Worm (Caenorhabditis elegans): ENCODE results near the gene T24F1.4.

The T24F1.4 gene

ce11 chrII:11333375-11333774 is 19.3 kb upstream of the T24F1.4 start:
- TF ChIP-seq snu-23 (GFP tag; optimal IDR thresholded peaks at IDR 0.05) (no peak), fkh-10 (GFP tag; optimal IDR thresholded peaks at IDR 0.05) (peak; percentile 44), pax-3 (tag; optimal IDR thresholded peaks at IDR 0.05) (no peak), lin-14 (GFP tag; optimal IDR thresholded peaks at IDR 0.05) (peak; percentile 36), zip-4 (GFP tag; optimal IDR thresholded peaks at IDR 0.05) (no peak), ceh-88 (GFP tag; IDR thresholded peaks at IDR 0.05) (no peak)

ce11 chrII:11329021-11329479 is 15.0 kb upstream of the T24F1.4 start, which contains the start of gene tag-180:
Gene tag-180, minus strand, starts transcription at chrII:11329429.
- TF ChIP-seq lin-14 (GFP tag; optimal IDR thresholded peaks at IDR 0.05) (peak; percentile 63), nhr-47 (tag; optimal IDR thresholded peaks at IDR 0.05) (no peak), ceh-8 (GFP tag; optimal IDR thresholded peaks at IDR 0.05) (no peak), ceh-82 (tag; optimal IDR thresholded peaks at IDR 0.05) (peak in 1 of 3 experiments; percentile 1)

ce11 chrII:11319591-11319990 is 5.5 kb upstream of the T24F1.4 start, which contains the start of gene nlp-51:
Gene nlp-51, minus strand, starts transcription at chrII:11319691.
- no peak for TF ChIP-seq C34B4.2 (tag; optimal IDR thresholded peaks at IDR 0.05)
- TF ChIP-seq nhr-90 (tag; optimal IDR thresholded peaks at IDR 0.05; ENCODE audit: poor library complexity) = no peak
- no peak for TF ChIP-seq alr-1 (tag; optimal IDR thresholded peaks at IDR 0.05; ENCODE audit: borderline replicate concordance)
- TF ChIP-seq aha-1 (tag; optimal IDR thresholded peaks at IDR 0.05) = no peak
- TF ChIP-seq fkh-4 (tag; optimal IDR thresholded peaks at IDR 0.05; ENCODE audit: borderline replicate concordance) = no peak
- TF ChIP-seq sptf-1 (tag; optimal IDR thresholded peaks at IDR 0.05) = no peak
- TF ChIP-seq isw-1 (GFP tag; IDR thresholded peaks at IDR 0.05) = no peak
- TF ChIP-seq lin-39 (tag; optimal IDR thresholded peaks at IDR 0.05) = no peak
- no peak for TF ChIP-seq dsc-1 (tag; optimal IDR thresholded peaks at IDR 0.05)
- TF ChIP-seq pag-3 (tag; optimal IDR thresholded peaks at IDR 0.05; ENCODE audit: borderline replicate concordance, insufficient read depth) = no peak
- no peak for TF ChIP-seq pqm-1 (tag; optimal IDR thresholded peaks at IDR 0.05)
- TF ChIP-seq hpl-2 (GFP tag; optimal IDR thresholded peaks at IDR 0.05) = no peak
- TF ChIP-seq dpl-1 (GFP tag; optimal IDR thresholded peaks at IDR 0.05) = no peak
- no peak for TF ChIP-seq hlh-4 (tag; optimal IDR thresholded peaks at IDR 0.05)
- TF ChIP-seq ceh-88 (GFP tag; IDR thresholded peaks at IDR 0.05) = no peak

- TF ChIP-seq nhr-77 (tag; optimal IDR thresholded peaks at IDR 0.05) (no peak), egl-13 (tag; optimal IDR thresholded peaks at IDR 0.05) (peak; percentile 29), grh-1 (GFP tag; IDR thresholded peaks at IDR 0.05) (no peak), dsc-1 (tag; optimal IDR thresholded peaks at IDR 0.05) (no peak), lin-14 (GFP tag; optimal IDR thresholded peaks at IDR 0.05) (peak; percentile 63), pqm-1 (tag; optimal IDR thresholded peaks at IDR 0.05) (no peak), aha-1 (tag; optimal IDR thresholded peaks at IDR 0.05) (no peak), tbx-2 (tag; optimal IDR thresholded peaks at IDR 0.05) (no peak), C34B4.2 (tag; optimal IDR thresholded peaks at IDR 0.05) (no peak)
Observed at ce11 chrII:11316663-11317062, 2.6 kb upstream of the T24F1.4 start.

- TF ChIP-seq ets-5 (GFP tag; IDR thresholded peaks at IDR 0.05) (no peak), efl-1 (optimal IDR thresholded peaks at IDR 0.05) (no peak), efl-1 (GFP tag; optimal IDR thresholded peaks at IDR 0.05 in 1 of 2) (no peak), unc-30 (tag; optimal IDR thresholded peaks at IDR 0.05) (no peak), lsy-2 (tag; optimal IDR thresholded peaks at IDR 0.05) (no peak), ceh-82 (tag; optimal IDR thresholded peaks at IDR 0.05) (no peak), ceh-90 (tag; optimal IDR thresholded peaks at IDR 0.05) (no peak), jun-1 (tag; optimal IDR thresholded peaks at IDR 0.05) (no peak), unc-62 (GFP tag; optimal IDR thresholded peaks at IDR 0.05) (no peak), skn-1 (tag; optimal IDR thresholded peaks at IDR 0.05) (no peak), nhr-28 (tag; optimal IDR thresholded peaks at IDR 0.05) (no peak), snpc-4 (tag; optimal IDR thresholded peaks at IDR 0.05) (no peak), mef-2 (tag; optimal IDR thresholded peaks at IDR 0.05) (no peak), zip-4 (GFP tag; optimal IDR thresholded peaks at IDR 0.05) (no peak), C34B4.2 (tag; optimal IDR thresholded peaks at IDR 0.05) (no peak), sptf-1 (tag; optimal IDR thresholded peaks at IDR 0.05) (no peak)
Observed at ce11 chrII:11312223-11312622, 1.8 kb downstream of the T24F1.4 start, which contains the start of gene T24F1.7. Gene T24F1.7, plus strand, starts transcription at chrII:11312523.
